Fruit fly (Drosophila melanogaster): Measurements from ENCODE around the gene CG11951.

Gene CG11951

dm6 chr3R:29199807-29200693 is 38.5 kb downstream of the CG11951 start, which contains the start of gene CG11899 (continued):
- TF ChIP-seq fd59A (GFP tag; optimal IDR thresholded peaks at IDR 0.05) (peak; percentile 59), CG11762 (GFP tag; optimal IDR thresholded peaks at IDR 0.05; ENCODE audit: insufficient read depth) (peak; percentile 39), dsx (GFP tag; optimal IDR thresholded peaks at IDR 0.05; ENCODE audit: poor library complexity, severe bottlenecking) (peak; percentile 76), Eip93F (GFP tag; optimal IDR thresholded peaks at IDR 0.05) (peak; percentile 94), vri (GFP tag; optimal IDR thresholded peaks at IDR 0.05) (peak; percentile 82), CG1621 (tag; optimal IDR thresholded peaks at IDR 0.05) (peak; percentile 93), CG8632 (GFP tag; optimal IDR thresholded peaks at IDR 0.05) (peak; percentile 55), Smox (GFP tag; optimal IDR thresholded peaks at IDR 0.05) (peak; percentile 74), CG3032 (tag; optimal IDR thresholded peaks at IDR 0.05) (peak; percentile 56), CG6276 (GFP tag; optimal IDR thresholded peaks at IDR 0.05) (peak; percentile 61), CG11294 (GFP tag; IDR thresholded peaks at IDR 0.05) (peak; percentile 41; the same call in 1 of the 2 replicates), Blimp-1 (GFP tag; optimal IDR thresholded peaks at IDR 0.05) (peak; percentile 58), fkh (GFP tag; optimal IDR thresholded peaks at IDR 0.05) (peak; percentile 39), CG7368 (GFP tag; optimal IDR thresholded peaks at IDR 0.05) (peak; percentile 72), esn (GFP tag; optimal IDR thresholded peaks at IDR 0.05) (peak; percentile 85), CG10631 (GFP tag; optimal IDR thresholded peaks at IDR 0.05) (peak; percentile 69), Hr4 (GFP tag; optimal IDR thresholded peaks at IDR 0.05) (peak; percentile 65), CG15336 (GFP tag; IDR thresholded peaks at IDR 0.05) (peak; percentile 78), Sox14 (GFP tag; optimal IDR thresholded peaks at IDR 0.05) (peak; percentile 96), salr (GFP tag; optimal IDR thresholded peaks at IDR 0.05) (peak in 1 of 2 experiments; percentile 48), CG31627 (GFP tag; optimal IDR thresholded peaks at IDR 0.05) (peak; percentile 74), dac (GFP tag; optimal IDR thresholded peaks at IDR 0.05) (peak; percentile 71), achi (GFP tag; optimal IDR thresholded peaks at IDR 0.05) (peak; percentile 60), CG3919 (GFP tag; optimal IDR thresholded peaks at IDR 0.05) (peak; percentile 94), pdm3 (GFP tag; optimal IDR thresholded peaks at IDR 0.05) (peak; percentile 76), net (GFP tag; optimal IDR thresholded peaks at IDR 0.05) (peak; percentile 77), CG16779 (tag; optimal IDR thresholded peaks at IDR 0.05) (peak; percentile 47), fd85E (GFP tag; optimal IDR thresholded peaks at IDR 0.05) (peak; percentile 75), CG10669 (GFP tag; optimal IDR thresholded peaks at IDR 0.05) (peak; percentile 64), lz (GFP tag; optimal IDR thresholded peaks at IDR 0.05) (peak; percentile 82), Sox15 (GFP tag; optimal IDR thresholded peaks at IDR 0.05) (peak; percentile 25), acj6 (GFP tag; optimal IDR thresholded peaks at IDR 0.05) (peak; percentile 64), svp (GFP tag) (peak; percentile 98), CG34406 (GFP tag; optimal IDR thresholded peaks at IDR 0.05) (peak; percentile 61), Ets21C (GFP tag; optimal IDR thresholded peaks at IDR 0.05) (peak; percentile 75), Hr38 (GFP tag; optimal IDR thresholded peaks at IDR 0.05) (no peak), spab (GFP tag; optimal IDR thresholded peaks at IDR 0.05) (peak; percentile 68), CG6163 (GFP tag; IDR thresholded peaks at IDR 0.05) (peak; percentile 95)

DNA sequence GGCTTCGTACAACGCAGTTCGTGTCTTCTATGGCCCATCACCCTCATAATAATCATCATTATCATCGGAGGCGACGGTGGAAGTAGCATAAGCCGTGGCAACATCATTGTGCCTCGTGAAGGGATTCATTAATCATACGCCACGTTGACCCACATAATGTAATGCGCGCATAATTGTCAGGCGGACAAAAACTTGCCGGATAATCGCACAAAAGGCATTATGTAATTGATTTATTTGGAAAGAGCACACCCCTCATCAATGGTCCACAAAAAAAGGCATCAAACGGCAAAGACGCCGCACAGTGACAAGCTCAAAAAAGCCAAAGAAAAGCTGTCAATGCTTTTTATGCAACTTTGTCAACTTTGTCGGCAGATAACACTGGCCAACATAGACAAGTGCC is 40.2 kb downstream of the CG11951 start:
- TF ChIP-seq fd59A (GFP tag; optimal IDR thresholded peaks at IDR 0.05): no peak
- TF ChIP-seq svp (GFP tag): no peak
- TF ChIP-seq CG8632 (GFP tag; optimal IDR thresholded peaks at IDR 0.05): no peak
- no peak for TF ChIP-seq CG6792 (GFP tag; optimal IDR thresholded peaks at IDR 0.05)
- TF ChIP-seq spab (GFP tag; optimal IDR thresholded peaks at IDR 0.05): no peak
- TF ChIP-seq CG3919 (GFP tag; optimal IDR thresholded peaks at IDR 0.05): no peak
- no peak for TF ChIP-seq CG8119 (GFP tag; IDR thresholded peaks at IDR 0.05)
- no peak for TF ChIP-seq Met (GFP tag; optimal IDR thresholded peaks at IDR 0.05)
- no peak for TF ChIP-seq topi (GFP tag; optimal IDR thresholded peaks at IDR 0.05)
- no peak for TF ChIP-seq ss (GFP tag; optimal IDR thresholded peaks at IDR 0.05)
- TF ChIP-seq CG6808 (GFP tag; optimal IDR thresholded peaks at IDR 0.05): no peak
- no peak for TF ChIP-seq CG7368 (GFP tag; optimal IDR thresholded peaks at IDR 0.05)
- no peak for TF ChIP-seq Sox102F (GFP tag; optimal IDR thresholded peaks at IDR 0.05)
- TF ChIP-seq CG34406 (GFP tag; optimal IDR thresholded peaks at IDR 0.05): no peak
- no peak for TF ChIP-seq CG8319 (GFP tag; optimal IDR thresholded peaks at IDR 0.05)
- TF ChIP-seq CG11902 (GFP tag; optimal IDR thresholded peaks at IDR 0.05): no peak
- TF ChIP-seq dsx (GFP tag; optimal IDR thresholded peaks at IDR 0.05; ENCODE audit: poor library complexity, severe bottlenecking): no peak
- no peak for TF ChIP-seq Hr4 (GFP tag; optimal IDR thresholded peaks at IDR 0.05)
